Worm (Caenorhabditis elegans): Measurements from ENCODE around the gene nxf-1.

ce11 chrV:14464368-14464767 is 49.6 kb upstream of the nxf-1 start, which contains the start of gene F08H9.4:
- no peak for TF ChIP-seq ceh-28 (tag; optimal IDR thresholded peaks at IDR 0.05)
- no peak for TF ChIP-seq arid-1 (GFP tag; conservative IDR thresholded peaks at IDR 0.05)
- no peak for TF ChIP-seq egl-43 (GFP tag; IDR thresholded peaks at IDR 0.05)
- no peak for TF ChIP-seq zag-1 (tag; optimal IDR thresholded peaks at IDR 0.05)
- no peak for TF ChIP-seq snpc-4 (tag; optimal IDR thresholded peaks at IDR 0.05)
- no peak for TF ChIP-seq D1046.2 (GFP tag; IDR thresholded peaks at IDR 0.05)
- TF ChIP-seq mdt-29 (GFP tag; IDR thresholded peaks at IDR 0.05): no peak
- no peak for TF ChIP-seq nhr-76 (tag; optimal IDR thresholded peaks at IDR 0.05)
